Worm (Caenorhabditis elegans) whole organism, L4 larva: ENCODE measurements around the gene catp-6.

Experiments used
- F44E2.7 ChIP-seq: fragments of 200-800 bp; sonication (Bioruptor generic); IDR thresholded peaks from 2 replicates; pipeline ENCODE4 v2.1.2; 2022; ENCODE audit warnings: missing genetic modification characterization, missing compliant biosample characterization
- aly-2 ChIP-seq: sonication (generic microtip); optimal IDR thresholded peaks from 2 replicates; lab custom pipeline; 2018; ENCODE audit warnings: missing biosample characterization, missing genetic modification characterization
- daf-19 ChIP-seq: fragments of 200-800 bp; sonication (Bioruptor generic); conservative IDR thresholded peaks from 2 replicates; pipeline ENCODE4 v1.3.6; 2022; ENCODE audit warnings: missing genetic modification characterization, missing compliant biosample characterization
- fkh-10 ChIP-seq: fragments of 150-350 bp; optimal IDR thresholded peaks from 2 replicates; lab custom pipeline; 2014; ENCODE audit warnings: missing biosample characterization, missing genetic modification reagents, missing genetic modification characterization
- lin-13 ChIP-seq: fragments of 150-350 bp; optimal IDR thresholded peaks from 2 replicates; lab custom pipeline; 2014; ENCODE audit warnings: missing biosample characterization, missing genetic modification reagents, missing genetic modification characterization
- lin-15B ChIP-seq: fragments of 150-350 bp; sonication (generic microtip); optimal IDR thresholded peaks from 3 replicates; lab custom pipeline; 2014; ENCODE audit warnings: missing biosample characterization, missing genetic modification characterization
- lsy-2 ChIP-seq, 2 experiments: fragments of 150-350 bp in 1 of 2; sonication (generic microtip) in 1 of 2; optimal IDR thresholded peaks; 2 replicates each; lab custom pipeline; 2014 to 2017; ENCODE audit warnings: missing biosample characterization in 2 of 2, missing genetic modification characterization in 2 of 2
- nhr-111 ChIP-seq: fragments of 200-800 bp; sonication (Bioruptor generic); optimal IDR thresholded peaks from 2 replicates; lab custom pipeline; 2018; ENCODE audit warnings: mild to moderate bottlenecking, missing genetic modification characterization, missing compliant biosample characterization
- nhr-237 ChIP-seq: sonication (generic microtip); optimal IDR thresholded peaks from 2 replicates; lab custom pipeline; 2017; ENCODE audit warnings: missing biosample characterization, missing genetic modification characterization
- nhr-25 ChIP-seq: sonication (generic microtip); optimal IDR thresholded peaks from 2 replicates; lab custom pipeline; 2017; ENCODE audit warnings: missing genetic modification characterization, mild to moderate bottlenecking, missing compliant biosample characterization, antibody characterized with exemption, moderate library complexity, borderline replicate concordance; ENCODE audit not compliant: insufficient read depth
- php-3 ChIP-seq: fragments of 200-800 bp; sonication (Bioruptor generic); IDR thresholded peaks from 2 replicates; pipeline ENCODE4 v1.3.6; 2022; ENCODE audit warnings: missing genetic modification reagents, missing genetic modification characterization, missing compliant biosample characterization
- unc-130 ChIP-seq: sonication (generic microtip); optimal IDR thresholded peaks from 2 replicates; lab custom pipeline; 2016; ENCODE audit warnings: missing genetic modification reagents, missing genetic modification characterization, missing compliant biosample characterization
- zag-1 ChIP-seq: fragments of 150-350 bp; optimal IDR thresholded peaks from 2 replicates; lab custom pipeline; 2014; ENCODE audit warnings: missing biosample characterization, missing genetic modification characterization
- ztf-11 ChIP-seq: fragments of 150-350 bp; optimal IDR thresholded peaks from 2 replicates; lab custom pipeline; 2014; ENCODE audit warnings: missing biosample characterization, missing genetic modification characterization

- TF ChIP-seq ztf-11 (no peak), daf-19 (GFP tag; lab: Robert Waterston, UW) (no peak), fkh-10 (GFP tag; lab: Kevin White, UChicago) (no peak), lin-13 (GFP tag; lab: Kevin White, UChicago) (no peak), nhr-237 (tag; lab: Kevin White, UChicago) (no peak), unc-130 (no peak), php-3 (GFP tag; lab: Robert Waterston, UW) (no peak), zag-1 (tag; lab: Kevin White, UChicago) (no peak), aly-2 (no peak), lin-15B (tag; lab: Kevin White, UChicago) (no peak), nhr-25 (tag; lab: Kevin White, UChicago) (no peak), lsy-2 (tag; optimal IDR thresholded peaks at IDR 0.05; lab: Kevin White, UChicago) (no peak), nhr-111 (GFP tag; lab: Kevin White, UChicago) (no peak), F44E2.7 (GFP tag; lab: Robert Waterston, UW) (no peak)
Observed at ce11 chrIV:9799129-9799528, 25.3 kb downstream of the catp-6 start, which contains the start of gene fat-4.
